Fruit fly (Drosophila melanogaster): ENCODE data around the gene Ref1.

Gene Ref1

DNA sequence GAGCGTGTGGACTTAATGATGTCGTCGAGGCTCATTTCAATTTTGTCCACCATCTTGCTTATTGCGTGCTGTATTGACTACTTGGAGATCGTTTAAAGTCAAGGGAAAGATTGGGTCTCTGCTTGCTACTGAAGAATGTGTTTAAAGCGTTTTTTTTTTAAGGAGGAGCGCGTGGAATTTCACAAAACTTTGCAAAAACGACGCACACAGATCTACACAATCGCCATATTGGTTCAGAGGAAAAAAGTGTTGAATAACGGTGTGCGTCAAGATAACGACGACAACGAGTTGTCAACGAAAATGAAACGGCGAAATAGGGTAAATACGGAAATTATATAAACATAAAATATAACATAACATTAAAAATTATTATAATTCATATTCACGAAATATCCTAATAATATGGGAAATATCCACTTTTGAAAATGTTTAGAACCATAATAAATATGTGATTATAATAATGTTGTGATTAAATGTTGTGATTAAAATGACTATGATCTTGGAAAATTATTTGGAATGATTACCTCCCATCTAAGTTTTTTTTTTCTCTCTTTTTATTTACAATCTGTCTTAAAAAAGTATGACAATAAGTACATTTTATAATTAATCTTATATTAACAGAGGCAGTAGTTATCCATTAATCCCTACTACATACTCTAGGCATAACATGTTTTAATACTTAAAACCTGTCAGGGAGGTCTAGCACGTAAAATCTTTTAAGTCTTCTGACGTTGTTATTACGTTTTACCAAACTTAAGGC is at the start of gene Ref1:
Gene Ref1 (minus strand): TSS at position 231 of the 760 bp plus-strand sequence.
- TF ChIP-seq CG8478 (optimal IDR thresholded peaks at IDR 0.05) (no peak), CTCF (optimal IDR thresholded peaks at IDR 0.05) (no peak)

DNA sequence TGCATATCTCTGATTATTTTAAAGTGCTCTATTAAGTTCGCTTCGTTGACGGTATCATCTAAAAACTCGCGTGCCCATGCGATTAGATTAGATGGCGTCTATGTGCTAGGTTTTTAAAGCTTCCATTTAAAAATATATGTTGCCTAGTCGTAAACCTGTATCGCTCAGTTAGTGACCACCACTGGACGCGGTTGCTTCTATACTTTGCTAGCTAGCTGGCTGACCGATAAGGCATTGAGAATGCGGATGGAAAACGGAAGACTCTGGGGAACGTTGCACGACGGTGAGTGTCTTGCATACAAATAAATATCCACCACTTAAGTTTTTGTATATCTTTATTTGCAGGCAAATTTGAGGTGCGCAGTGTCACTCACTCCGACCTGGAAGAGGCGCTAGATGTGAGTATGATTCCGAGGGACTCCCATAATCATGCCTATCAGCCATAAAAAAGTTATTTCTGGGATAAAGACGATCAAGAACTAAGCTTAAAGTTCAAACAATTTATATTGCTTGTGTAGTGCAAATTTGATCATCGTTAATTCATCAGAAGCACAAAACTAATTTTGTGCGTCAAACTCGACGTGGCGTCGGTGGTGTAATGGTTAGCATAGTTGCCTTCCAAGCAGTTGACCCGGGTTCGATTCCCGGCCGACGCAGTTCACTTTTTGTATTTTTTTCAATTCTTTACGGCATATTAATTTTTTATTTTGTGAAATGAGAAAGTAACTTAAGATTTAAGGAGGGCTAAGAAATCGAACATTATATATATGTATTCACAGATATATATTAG is 49.3 kb upstream of the Ref1 start, which contains the start of gene CG31248:
Gene CG31248 (plus strand): TSS at position 41 of the 790 bp plus-strand sequence.
- no peak for TF ChIP-seq CTCF (optimal IDR thresholded peaks at IDR 0.05)

DNA sequence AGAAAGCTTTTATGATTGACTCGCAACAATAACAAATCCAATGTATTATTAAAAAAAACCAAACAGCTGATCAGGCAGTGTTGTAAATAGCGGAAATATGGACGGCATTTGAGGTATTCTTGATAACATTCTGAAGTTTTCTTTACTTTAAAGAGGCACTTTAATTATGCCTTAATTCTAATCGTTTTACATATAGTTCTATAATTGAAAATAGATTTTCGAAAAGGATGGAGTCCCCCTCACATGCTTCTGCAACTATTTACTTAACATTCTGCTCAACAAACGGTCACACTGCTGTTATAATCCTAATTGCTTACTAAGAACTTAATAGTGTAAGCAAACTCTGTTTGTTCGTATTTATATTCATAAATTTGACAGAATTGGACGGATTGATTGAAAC is 47.8 kb upstream of the Ref1 start, which contains the start of gene CG10068:
Gene CG10068 (minus strand): TSS at position 62 of the 400 bp plus-strand sequence.
- TF ChIP-seq CG8478 (optimal IDR thresholded peaks at IDR 0.05) (no peak), CTCF (optimal IDR thresholded peaks at IDR 0.05) (no peak)

DNA sequence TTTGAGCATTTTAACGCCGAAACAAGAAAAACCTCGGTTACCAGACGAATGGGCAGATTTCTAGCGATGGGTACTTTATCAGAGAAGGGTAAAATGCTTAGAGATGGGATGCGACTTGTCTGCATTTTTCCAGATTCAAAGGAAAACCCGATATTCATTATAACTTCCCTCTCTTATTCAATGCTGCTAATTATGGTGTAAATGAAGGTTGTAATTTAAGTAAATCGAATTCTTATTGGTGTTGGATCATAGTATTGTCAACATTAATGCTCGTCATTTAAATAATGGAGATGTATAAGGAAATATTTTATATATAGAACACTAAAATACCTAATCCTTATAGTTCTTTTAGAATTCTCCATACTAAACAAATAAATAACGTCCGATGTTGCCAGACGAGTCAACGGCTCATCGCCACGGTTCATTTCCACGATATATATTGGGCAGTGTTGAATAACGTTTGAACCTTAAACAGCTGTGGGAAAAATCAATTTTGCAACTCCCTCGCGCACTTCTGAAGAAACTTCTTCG is 44.0 kb upstream of the Ref1 start, which contains the start of the genes Alh and CG10098:
Gene Alh (minus strand): TSS at position 77 of the 531 bp plus-strand sequence.
Gene CG10098 (plus strand): TSS at position 440 of the 531 bp plus-strand sequence.
- TF ChIP-seq CTCF (optimal IDR thresholded peaks at IDR 0.05) (peak in 1 of 2 experiments; percentile 21), CG8478 (optimal IDR thresholded peaks at IDR 0.05) (no peak)

DNA sequence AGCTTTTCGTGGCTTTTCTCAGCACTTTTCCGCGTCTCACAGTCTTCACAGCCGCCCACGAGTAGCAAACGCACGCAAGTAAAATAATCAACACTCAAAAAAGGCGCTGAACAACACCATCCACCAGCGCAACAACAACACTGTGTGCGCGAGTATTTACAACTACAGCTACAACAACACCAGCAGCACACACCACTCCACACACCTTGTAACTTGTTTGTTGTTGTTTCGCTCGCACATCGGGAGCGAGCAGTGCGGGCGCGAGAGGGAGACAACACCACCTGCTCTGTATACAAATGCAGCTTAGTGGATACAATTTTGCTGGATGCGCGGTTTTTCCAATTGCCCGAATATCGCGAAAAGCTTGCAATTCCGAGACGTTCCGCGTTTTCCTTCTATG is 43.5 kb upstream of the Ref1 start:
- no peak for TF ChIP-seq CG8478 (optimal IDR thresholded peaks at IDR 0.05)
- no peak for TF ChIP-seq CTCF (optimal IDR thresholded peaks at IDR 0.05)

DNA sequence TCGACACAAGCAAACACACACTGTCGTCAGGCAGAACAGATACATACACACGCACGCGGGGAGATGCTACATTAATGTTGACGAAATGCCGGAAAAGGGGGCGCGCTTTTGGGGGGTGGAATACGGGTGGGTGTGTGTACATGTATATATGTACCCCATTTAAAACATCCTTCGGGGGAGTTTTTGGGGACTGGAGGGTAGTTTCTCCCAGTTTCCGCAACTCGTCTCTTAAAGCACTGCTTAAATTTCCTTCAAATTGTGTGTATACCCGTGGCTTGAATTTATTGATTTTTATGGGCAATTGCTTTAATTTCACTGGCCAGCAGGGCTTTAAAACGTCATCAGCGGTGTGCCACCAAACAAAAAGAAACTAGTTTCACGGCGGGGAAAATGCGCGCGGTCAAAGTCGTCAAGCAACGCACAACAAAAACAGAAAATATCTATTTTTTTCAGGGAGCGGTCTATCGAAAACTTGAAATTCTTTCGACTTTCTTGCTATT is 42.9 kb upstream of the Ref1 start:
- no peak for TF ChIP-seq CTCF (optimal IDR thresholded peaks at IDR 0.05)
- TF ChIP-seq CG8478 (optimal IDR thresholded peaks at IDR 0.05): no peak

DNA sequence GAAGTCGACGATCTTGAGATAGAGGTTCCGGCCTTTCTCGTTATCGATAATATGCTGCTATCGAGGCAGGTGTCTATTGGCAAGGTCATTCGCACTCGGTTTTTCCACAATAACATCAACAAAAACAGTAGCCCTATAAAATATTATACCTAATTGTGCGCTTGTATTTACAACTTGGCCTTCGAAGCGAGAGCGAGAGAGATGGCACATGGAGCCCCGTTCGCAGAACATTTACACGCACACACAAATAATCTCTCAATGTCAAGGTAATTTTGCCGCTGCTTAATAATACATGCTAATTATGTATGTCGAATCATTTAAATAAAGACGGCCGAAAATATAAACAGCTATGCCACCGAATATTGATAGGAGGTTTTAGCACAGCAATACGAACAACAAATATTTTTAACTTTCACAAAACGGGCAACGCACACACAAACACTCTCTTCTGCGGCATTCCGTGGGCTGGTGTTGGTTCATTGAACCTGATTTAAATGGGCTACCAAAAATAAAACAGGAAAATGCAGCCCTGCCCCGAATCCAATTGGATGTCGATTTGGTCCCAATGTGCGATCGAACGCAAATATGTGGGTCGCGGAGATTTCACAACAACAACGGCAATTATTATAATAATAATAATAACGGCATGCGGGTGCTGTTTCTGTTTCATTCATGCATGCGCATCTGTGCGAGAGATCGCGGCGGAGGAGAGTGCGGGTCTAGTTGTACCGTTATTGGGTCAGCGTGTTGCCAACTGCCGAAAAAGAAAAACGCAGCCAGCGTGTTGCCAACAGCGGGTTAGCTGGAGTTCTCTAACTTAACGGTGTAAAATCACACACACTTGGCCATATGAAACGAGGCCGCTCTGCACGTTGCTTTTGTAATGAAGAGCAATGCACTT is 42.2 kb upstream of the Ref1 start:
- no peak for TF ChIP-seq CTCF (optimal IDR thresholded peaks at IDR 0.05)
- no peak for TF ChIP-seq CG8478 (optimal IDR thresholded peaks at IDR 0.05)

DNA sequence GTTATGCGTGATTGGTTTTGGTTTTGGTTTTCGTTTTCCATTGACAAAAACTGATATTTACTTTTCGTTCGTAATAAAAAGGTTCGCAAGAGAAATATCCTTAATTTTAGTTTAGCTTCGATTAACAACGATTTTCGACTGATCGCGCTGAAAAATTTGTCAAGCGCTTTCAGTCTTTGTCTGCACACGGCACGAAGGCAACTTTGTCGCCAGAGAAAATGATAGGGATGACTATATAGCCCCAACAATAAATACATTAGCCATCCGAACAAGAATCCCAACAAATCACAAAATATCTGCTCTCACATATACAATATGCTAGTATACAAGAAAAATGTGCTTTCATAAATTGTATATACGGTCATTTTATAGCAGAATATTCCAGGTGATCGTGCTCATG is 37.4 kb upstream of the Ref1 start, which contains the start of gene Mlp84B:
Gene Mlp84B (minus strand): TSS at position 143 of the 400 bp plus-strand sequence.
- TF ChIP-seq CG8478 (optimal IDR thresholded peaks at IDR 0.05) (no peak), CTCF (optimal IDR thresholded peaks at IDR 0.05) (no peak)

DNA sequence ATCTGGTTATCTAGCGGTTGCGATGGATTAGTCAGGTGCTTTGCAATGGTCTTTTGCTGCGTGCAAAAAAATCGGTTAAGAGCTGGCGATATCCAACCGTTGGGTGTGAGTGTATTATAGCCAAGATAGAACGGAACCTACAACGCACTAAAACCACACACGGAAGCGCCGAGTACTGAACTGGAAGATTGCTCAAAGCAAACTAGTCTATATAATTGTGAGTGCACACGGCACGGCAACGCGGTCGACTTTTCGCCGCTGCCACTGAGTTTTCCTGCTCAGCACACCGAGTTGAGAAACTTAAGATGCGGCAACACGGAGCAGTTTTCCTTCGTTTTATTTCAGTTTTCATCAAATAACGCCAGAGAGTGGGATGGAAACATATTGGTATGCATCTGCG is 36.3 kb upstream of the Ref1 start:
- TF ChIP-seq CTCF (optimal IDR thresholded peaks at IDR 0.05): no peak
- TF ChIP-seq CG8478 (optimal IDR thresholded peaks at IDR 0.05): no peak

DNA sequence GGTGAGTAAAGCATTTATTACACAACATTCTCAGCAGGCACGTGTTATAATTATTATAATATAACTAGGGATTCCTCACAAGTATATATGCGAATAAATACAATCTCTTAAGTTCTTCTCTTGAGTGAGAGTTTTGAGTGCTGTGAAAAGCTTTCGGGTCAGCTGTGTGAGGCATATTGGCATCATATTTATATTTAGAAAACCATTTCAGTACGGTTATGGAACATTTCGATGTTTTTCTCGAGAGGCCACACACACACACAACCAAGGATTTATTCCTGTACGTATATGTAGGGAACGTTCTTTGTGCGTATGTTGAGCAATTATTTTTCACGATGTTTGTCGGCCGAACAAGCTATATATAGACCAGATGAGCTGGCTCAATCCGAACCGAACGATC is 32.8 kb upstream of the Ref1 start:
- TF ChIP-seq CG8478 (optimal IDR thresholded peaks at IDR 0.05) (no peak), CTCF (optimal IDR thresholded peaks at IDR 0.05) (no peak)

DNA sequence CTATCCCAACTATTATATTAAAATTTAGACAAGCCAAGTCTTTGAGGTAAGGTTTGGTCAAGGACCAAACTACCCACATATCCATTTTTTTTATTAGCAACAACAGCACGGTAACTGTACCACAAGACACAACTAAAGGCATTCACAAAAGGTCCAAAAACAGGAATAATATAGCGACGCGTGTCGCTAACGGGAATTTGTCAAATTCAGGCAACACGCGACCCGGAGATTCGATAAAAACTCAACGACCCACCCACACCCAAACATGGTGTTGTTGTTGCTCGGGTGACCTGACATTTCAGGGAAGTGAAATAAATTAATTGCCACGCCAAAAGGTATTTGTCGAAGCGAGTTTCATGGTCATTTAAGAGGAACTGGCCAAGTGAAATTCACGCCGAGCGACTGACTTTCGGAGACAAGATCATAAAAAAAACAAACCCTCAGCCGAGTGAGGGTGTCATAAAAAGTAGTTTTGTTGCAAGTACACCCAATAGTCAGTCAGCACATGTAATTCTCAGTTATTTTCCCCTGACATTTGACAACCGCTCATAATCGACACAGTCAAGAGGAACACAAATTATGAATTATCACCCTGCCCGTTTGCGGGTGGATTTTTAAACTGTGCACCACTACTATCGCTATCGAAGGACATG is 31.1 kb upstream of the Ref1 start:
- no peak for TF ChIP-seq CTCF (optimal IDR thresholded peaks at IDR 0.05)

DNA sequence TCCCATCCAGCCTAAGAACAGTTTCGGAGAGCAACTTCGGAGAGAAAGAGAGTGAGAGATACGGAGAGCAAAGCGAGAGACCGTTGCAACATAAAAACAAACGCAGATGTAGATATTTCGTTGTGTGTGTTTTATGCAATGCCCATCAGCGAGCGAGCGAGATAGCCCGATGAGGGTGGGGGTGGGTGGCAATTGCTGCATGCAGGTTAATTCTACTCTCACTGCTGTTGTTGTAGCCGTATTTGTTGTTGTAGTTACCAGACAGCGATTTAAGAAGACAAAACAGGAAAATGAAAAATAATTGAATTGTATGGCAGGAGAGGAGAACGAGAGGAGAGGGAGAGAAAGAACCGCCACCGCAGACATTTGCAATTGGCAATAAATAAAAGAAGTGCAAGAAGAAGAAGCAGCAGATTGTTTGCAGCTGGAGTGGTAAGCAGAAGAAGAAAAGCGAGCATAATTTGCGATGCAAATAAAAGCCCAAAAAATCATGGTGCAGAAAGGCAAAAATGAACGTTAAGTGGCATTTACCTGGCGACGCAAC is 29.6 kb upstream of the Ref1 start:
- TF ChIP-seq CTCF (optimal IDR thresholded peaks at IDR 0.05) (no peak), CG8478 (optimal IDR thresholded peaks at IDR 0.05) (no peak)

DNA sequence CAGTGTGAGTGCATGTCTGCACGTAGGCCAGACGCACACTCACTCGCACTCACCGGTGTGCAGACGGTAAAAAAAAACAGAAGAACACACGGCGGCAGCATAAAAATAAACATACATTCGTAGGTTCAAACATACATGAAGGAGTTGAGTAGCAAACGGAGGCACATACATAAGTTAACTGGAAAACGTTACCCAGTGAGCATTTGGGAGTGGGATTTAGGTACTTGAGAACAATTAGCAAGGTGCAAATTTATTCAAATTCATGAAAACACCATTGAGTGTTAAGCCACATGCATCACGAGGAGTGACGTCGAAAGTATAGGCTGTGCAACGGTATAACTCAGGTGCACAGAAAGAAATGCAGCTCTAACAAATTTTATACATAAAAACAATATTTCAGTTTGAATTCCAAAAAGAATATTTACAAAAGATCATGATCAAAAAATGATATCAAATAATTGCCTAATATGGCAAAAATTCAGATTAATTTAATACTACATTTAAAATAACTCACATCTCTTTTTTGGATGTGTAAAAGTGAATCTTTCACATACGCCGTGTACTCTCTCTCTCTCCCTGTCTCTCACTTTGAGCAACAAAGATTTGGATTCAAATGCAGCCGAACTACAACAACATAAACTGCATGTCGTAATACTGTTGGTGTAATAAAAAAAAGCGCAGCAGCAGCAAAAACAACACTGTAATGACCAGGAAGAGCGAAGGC is 28.6 kb upstream of the Ref1 start:
- TF ChIP-seq CG8478 (optimal IDR thresholded peaks at IDR 0.05) (no peak), CTCF (optimal IDR thresholded peaks at IDR 0.05) (no peak)

Data from S2 (cell line).